Worm (Caenorhabditis elegans) whole organism, dauer: ENCODE data around the gene spsb-1.

Source experiments
- unc-62 ChIP-seq: sonication (generic microtip); optimal IDR thresholded peaks from 2 replicates; lab custom pipeline; 2017; ENCODE audit warnings: missing biosample characterization, missing genetic modification reagents, missing genetic modification characterization

The spsb-1 gene

DNA sequence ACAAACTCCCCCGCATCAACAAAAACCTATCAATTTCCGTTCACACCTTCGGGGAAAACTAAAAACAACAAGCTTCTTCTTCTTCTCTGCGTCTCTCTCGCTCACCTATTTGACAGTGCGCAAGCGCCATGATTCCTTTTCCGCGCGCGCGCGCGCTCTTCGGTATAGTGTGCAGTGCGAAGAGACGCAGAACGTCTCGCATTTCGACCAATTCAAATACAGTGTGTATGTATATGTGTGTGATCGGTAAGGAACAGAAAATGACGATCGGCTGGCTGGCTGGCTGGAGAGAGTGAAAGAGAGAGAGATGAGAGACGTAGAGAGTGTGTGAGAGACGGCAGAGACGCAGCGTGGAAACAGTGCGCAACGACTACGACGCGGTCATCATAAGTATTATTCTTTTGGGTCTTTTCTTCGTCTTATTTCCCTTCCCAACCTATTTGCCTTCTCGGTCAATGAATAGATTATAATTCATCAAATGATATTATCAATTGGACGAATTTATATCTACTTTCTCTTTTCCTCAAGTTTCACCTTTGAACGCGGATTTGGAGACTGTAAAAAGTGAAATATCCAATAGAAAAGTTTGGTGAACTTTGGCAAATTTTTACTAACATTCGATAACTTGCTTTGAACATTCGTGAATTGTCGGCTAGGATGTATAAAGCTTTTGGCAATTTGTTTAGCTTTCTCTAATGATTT is 66.7 kb downstream of the spsb-1 start:
- no peak for TF ChIP-seq unc-62 (GFP tag; lab: Kevin White, UChicago)

- no peak for TF ChIP-seq unc-62 (GFP tag; lab: Kevin White, UChicago)
These were observed 68.1 kb downstream of the spsb-1 start for ce11 chrII:15264593-15264992.

ce11 chrII:15265469-15265868 is 68.9 kb downstream of the spsb-1 start:
- no peak for TF ChIP-seq unc-62 (GFP tag; lab: Kevin White, UChicago)

- no peak for TF ChIP-seq unc-62 (GFP tag; lab: Kevin White, UChicago)
These were observed 69.4 kb downstream of the spsb-1 start for ce11 chrII:15265951-15266350.

DNA sequence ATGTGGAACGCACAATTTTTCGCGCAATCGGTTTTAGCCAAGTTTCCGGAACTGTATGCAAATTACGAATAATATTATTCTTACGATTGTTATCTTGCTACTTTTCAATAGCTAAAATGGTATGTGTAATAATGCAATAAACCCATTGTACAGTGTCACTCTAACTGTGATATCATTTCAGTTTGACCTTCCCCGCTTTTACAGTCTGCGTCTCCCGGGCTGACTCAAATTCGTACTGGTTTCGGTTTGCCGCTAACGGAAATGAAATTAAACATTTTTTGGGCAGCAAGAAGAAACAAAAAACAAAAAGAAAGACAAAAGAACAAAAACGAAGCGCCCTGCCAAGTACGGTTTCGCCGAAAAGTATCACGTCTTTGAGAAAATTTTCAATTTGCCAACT is 70.0 kb downstream of the spsb-1 start:
- no peak for TF ChIP-seq unc-62 (GFP tag; lab: Kevin White, UChicago)

ce11 chrII:15268195-15268594 is 71.7 kb downstream of the spsb-1 start, which contains the start of gene rga-9:
Gene rga-9 (plus strand): TSS chrII:15268210.
- TF ChIP-seq unc-62 (GFP tag; lab: Kevin White, UChicago), result no peak

DNA sequence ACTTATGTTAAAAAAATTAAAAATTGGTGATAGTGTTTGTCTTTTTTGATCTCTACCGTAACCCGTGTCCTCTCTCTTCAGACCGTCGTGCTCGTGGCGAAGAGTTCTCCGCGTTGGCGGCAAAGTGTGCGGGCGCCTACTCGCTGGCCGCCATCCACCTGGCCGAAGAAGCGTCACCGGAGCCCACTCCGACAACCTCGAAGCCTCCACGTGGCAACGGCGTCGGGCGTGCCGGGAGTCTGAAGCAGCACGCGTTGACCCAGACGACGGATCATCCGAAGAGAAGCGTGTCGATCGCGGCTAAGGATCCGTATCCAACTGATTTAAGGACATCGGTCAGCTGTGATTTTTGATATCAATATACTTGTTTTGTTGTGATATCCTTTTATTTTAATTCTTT is 76.4 kb downstream of the spsb-1 start:
- TF ChIP-seq unc-62 (GFP tag; lab: Kevin White, UChicago), result no peak
